Fruit fly (Drosophila melanogaster): ENCODE results near the gene baz.

baz gene

DNA sequence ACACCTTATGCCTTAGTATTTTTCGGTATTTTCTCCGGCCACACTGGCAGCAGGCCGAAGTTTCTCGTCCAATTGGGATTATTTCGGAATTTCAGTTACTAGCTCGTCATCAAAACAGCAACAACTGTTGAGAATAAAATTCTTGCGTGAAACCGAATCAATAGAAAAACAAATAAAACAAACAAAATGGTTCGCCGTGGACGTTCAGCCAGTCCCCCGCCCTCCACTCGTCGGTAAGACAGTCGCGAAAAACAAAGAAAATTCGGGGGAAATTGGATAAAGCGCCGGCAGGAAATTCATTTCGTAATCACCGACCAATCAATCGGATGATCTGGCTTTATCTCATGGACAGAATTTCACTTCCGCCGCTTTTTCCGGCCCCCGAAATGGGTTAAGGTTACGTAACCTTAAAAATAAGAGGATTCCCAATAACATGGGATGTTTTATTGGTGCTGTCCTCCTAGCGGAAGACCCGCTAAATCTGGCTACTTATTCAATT is 10.8 kb upstream of the baz start, which contains the start of gene Chchd2 (continued):
- no peak for TF ChIP-seq NC2α (GFP tag; optimal IDR thresholded peaks at IDR 0.05)
- no peak for TF ChIP-seq ATbp (GFP tag; optimal IDR thresholded peaks at IDR 0.05)
- no peak for TF ChIP-seq D19B (GFP tag; optimal IDR thresholded peaks at IDR 0.05)
- no peak for TF ChIP-seq CG3847 (GFP tag; IDR thresholded peaks at IDR 0.05)
- TF ChIP-seq danr (GFP tag; IDR thresholded peaks at IDR 0.05): no peak
- no peak for TF ChIP-seq Fer2 (tag; optimal IDR thresholded peaks at IDR 0.05)
- no peak for TF ChIP-seq CG17612 (GFP tag; IDR thresholded peaks at IDR 0.05)
- TF ChIP-seq CG4424 (GFP tag; optimal IDR thresholded peaks at IDR 0.05): no peak
- no peak for TF ChIP-seq pho (GFP tag; optimal IDR thresholded peaks at IDR 0.05)
- TF ChIP-seq kni (GFP tag; optimal IDR thresholded peaks at IDR 0.05): peak; percentile 38
- TF ChIP-seq Doc3 (GFP tag; IDR thresholded peaks at IDR 0.05; ENCODE audit: partially characterized antibody): 0 out of 3 replicates have a peak, but pooled peaks have one; percentile 8
- TF ChIP-seq Rfx (GFP tag; IDR thresholded peaks at IDR 0.05): no peak
- TF ChIP-seq scrt (GFP tag; optimal IDR thresholded peaks at IDR 0.05): peak; percentile 39
- TF ChIP-seq CG9609 (GFP tag; optimal IDR thresholded peaks at IDR 0.05): no peak
- TF ChIP-seq MESR4 (GFP tag; optimal IDR thresholded peaks at IDR 0.05): peak; percentile 89
- no peak for TF ChIP-seq sima (GFP tag; optimal IDR thresholded peaks at IDR 0.05)
- TF ChIP-seq CG7987 (GFP tag; optimal IDR thresholded peaks at IDR 0.05): no peak
- no peak for TF ChIP-seq Dll (GFP tag; IDR thresholded peaks at IDR 0.05; ENCODE audit: partially characterized antibody)
- peak; percentile 29 for TF ChIP-seq CG34376 (GFP tag; optimal IDR thresholded peaks at IDR 0.05)
- peak; percentile 31 for TF ChIP-seq hbn (GFP tag; IDR thresholded peaks at IDR 0.05; ENCODE audit: partially characterized antibody)
- TF ChIP-seq lmd (GFP tag; IDR thresholded peaks at IDR 0.05): no peak
- TF ChIP-seq zfh1 (GFP tag; IDR thresholded peaks at IDR 0.05): no peak
- TF ChIP-seq en (GFP tag; optimal IDR thresholded peaks at IDR 0.05): no peak
- TF ChIP-seq bab2 (GFP tag; optimal IDR thresholded peaks at IDR 0.05): no peak
- TF ChIP-seq B-H2 (GFP tag; optimal IDR thresholded peaks at IDR 0.05): no peak
- no peak for TF ChIP-seq CG12942 (GFP tag; optimal IDR thresholded peaks at IDR 0.05)
- TF ChIP-seq Mad (GFP tag; optimal IDR thresholded peaks at IDR 0.05): no peak
- TF ChIP-seq ase (GFP tag; IDR thresholded peaks at IDR 0.05): no peak
- TF ChIP-seq zen (tag; optimal IDR thresholded peaks at IDR 0.05): no peak
- no peak for TF ChIP-seq CG7786 (GFP tag; optimal IDR thresholded peaks at IDR 0.05)
- TF ChIP-seq row (GFP tag; IDR thresholded peaks at IDR 0.05): 0 out of 3 replicates have a peak, but pooled peaks have one; percentile 5
- no peak for TF ChIP-seq Drgx (GFP tag; IDR thresholded peaks at IDR 0.05)
- TF ChIP-seq Ets97D (GFP tag; optimal IDR thresholded peaks at IDR 0.05): peak; percentile 33
- TF ChIP-seq Hmx (GFP tag; optimal IDR thresholded peaks at IDR 0.05): no peak
- TF ChIP-seq Dref (GFP tag; IDR thresholded peaks at IDR 0.05): peak; percentile 28
- TF ChIP-seq nerfin-1 (tag; optimal IDR thresholded peaks at IDR 0.05): no peak
- no peak for TF ChIP-seq tna (GFP tag; IDR thresholded peaks at IDR 0.05; ENCODE audit: partially characterized antibody)
- TF ChIP-seq CG7839 (tag; optimal IDR thresholded peaks at IDR 0.05): no peak
- no peak for TF ChIP-seq CG2116 (GFP tag; optimal IDR thresholded peaks at IDR 0.05)
- TF ChIP-seq Elba2 (GFP tag; optimal IDR thresholded peaks at IDR 0.05): peak; percentile 86
- TF ChIP-seq CG6689 (GFP tag; IDR thresholded peaks at IDR 0.05): no peak
- no peak for TF ChIP-seq unc-4 (GFP tag; IDR thresholded peaks at IDR 0.05; ENCODE audit: partially characterized antibody)
- no peak for TF ChIP-seq CG31224 (GFP tag; IDR thresholded peaks at IDR 0.05)
- TF ChIP-seq grau (tag; optimal IDR thresholded peaks at IDR 0.05): no peak
- TF ChIP-seq disco-r (GFP tag; optimal IDR thresholded peaks at IDR 0.05): no peak
- no peak for TF ChIP-seq Lpt (GFP tag; optimal IDR thresholded peaks at IDR 0.05)
- TF ChIP-seq Oli (tag; optimal IDR thresholded peaks at IDR 0.05): no peak
- no peak for TF ChIP-seq Xbp1 (GFP tag; optimal IDR thresholded peaks at IDR 0.05)
- no peak for TF ChIP-seq CG10431 (GFP tag; optimal IDR thresholded peaks at IDR 0.05)
- TF ChIP-seq CG16779 (GFP tag; IDR thresholded peaks at IDR 0.05): no peak
- TF ChIP-seq CHES-1-like (GFP tag; optimal IDR thresholded peaks at IDR 0.05): no peak
- TF ChIP-seq Dbx (GFP tag; IDR thresholded peaks at IDR 0.05): no peak

Measured in whole organism, embryonic.